Worm (Caenorhabditis elegans) whole organism, mixed stage, embryonic: ENCODE results near the gene ptp-4A2.

ENCODE experiments used
- M03D4.4 ChIP-seq: sonication (generic microtip); optimal IDR thresholded peaks from 2 replicates; lab custom pipeline; 2017; ENCODE audit warnings: mild to moderate bottlenecking, missing genetic modification characterization, missing compliant biosample characterization
- bed-3 ChIP-seq: fragments of 200-800 bp; sonication (Bioruptor generic); optimal IDR thresholded peaks from 3 replicates; lab custom pipeline; 2018; ENCODE audit warnings: mild to moderate bottlenecking, missing genetic modification characterization, moderate library complexity, missing compliant biosample characterization
- blmp-1 ChIP-seq: fragments of 150-350 bp; optimal IDR thresholded peaks from 2 replicates; lab custom pipeline; 2014; ENCODE audit warnings: missing biosample characterization, missing genetic modification characterization
- ceh-39 ChIP-seq: fragments of 150-350 bp; optimal IDR thresholded peaks from 2 replicates; lab custom pipeline; 2014; ENCODE audit warnings: missing biosample characterization, missing genetic modification characterization
- ceh-43 ChIP-seq: fragments of 200-800 bp; sonication (Bioruptor generic); optimal IDR thresholded peaks from 2 replicates; lab custom pipeline; 2018; ENCODE audit warnings: mild to moderate bottlenecking, missing genetic modification characterization, moderate library complexity, missing compliant biosample characterization
- ceh-83 ChIP-seq: fragments of 200-800 bp; sonication (Bioruptor generic); optimal IDR thresholded peaks from 2 replicates; lab custom pipeline; 2018; ENCODE audit warnings: mild to moderate bottlenecking, missing genetic modification characterization, missing compliant biosample characterization
- ces-1 ChIP-seq: fragments of 150-350 bp; optimal IDR thresholded peaks from 2 replicates; lab custom pipeline; 2014; ENCODE audit warnings: missing biosample characterization, missing genetic modification reagents, missing genetic modification characterization
- cnd-1 ChIP-seq: fragments of 200-800 bp; sonication (Bioruptor generic); optimal IDR thresholded peaks from 2 replicates; lab custom pipeline; 2018; ENCODE audit warnings: mild to moderate bottlenecking, missing genetic modification characterization, missing compliant biosample characterization
- drap-1 ChIP-seq: fragments of 200-800 bp; sonication (Bioruptor generic); optimal IDR thresholded peaks from 3 replicates; lab custom pipeline; 2018; ENCODE audit warnings: mild to moderate bottlenecking, missing genetic modification characterization, missing compliant biosample characterization
- elt-3 ChIP-seq: fragments of 150-350 bp; optimal IDR thresholded peaks from 2 replicates; lab custom pipeline; 2014; ENCODE audit warnings: missing biosample characterization, missing genetic modification characterization
- flh-1 ChIP-seq: fragments of 200-800 bp; sonication (Bioruptor generic); optimal IDR thresholded peaks from 2 replicates; lab custom pipeline; 2018; ENCODE audit warnings: mild to moderate bottlenecking, missing genetic modification characterization, moderate library complexity, missing compliant biosample characterization
- ham-2 ChIP-seq: fragments of 200-800 bp; sonication (Bioruptor generic); optimal IDR thresholded peaks from 2 replicates; lab custom pipeline; 2018; ENCODE audit warnings: mild to moderate bottlenecking, missing genetic modification characterization, missing compliant biosample characterization
- hlh-1 ChIP-seq: fragments of 150-350 bp; optimal IDR thresholded peaks from 2 replicates; lab custom pipeline; 2014; ENCODE audit warnings: missing biosample characterization, missing genetic modification reagents, missing genetic modification characterization
- lin-13 ChIP-seq: fragments of 150-350 bp; optimal IDR thresholded peaks from 2 replicates; lab custom pipeline; 2014; ENCODE audit warnings: missing biosample characterization, missing genetic modification characterization
- lin-32 ChIP-seq: fragments of 200-800 bp; sonication (Bioruptor generic); optimal IDR thresholded peaks from 2 replicates; lab custom pipeline; 2018; ENCODE audit warnings: mild to moderate bottlenecking, missing genetic modification characterization, missing compliant biosample characterization
- mab-5 ChIP-seq: fragments of 150-350 bp; optimal IDR thresholded peaks from 2 replicates; lab custom pipeline; 2014; ENCODE audit warnings: missing biosample characterization, missing genetic modification characterization
- mep-1 ChIP-seq: fragments of 150-350 bp; optimal IDR thresholded peaks from 2 replicates; lab custom pipeline; 2017; ENCODE audit warnings: missing biosample characterization, missing genetic modification reagents, missing genetic modification characterization, inconsistent platforms
- mls-2 ChIP-seq: sonication (generic microtip); optimal IDR thresholded peaks from 2 replicates; lab custom pipeline; 2016; ENCODE audit warnings: mild to moderate bottlenecking, missing genetic modification characterization, moderate library complexity, missing compliant biosample characterization
- nhr-12 ChIP-seq: fragments of 150-350 bp; optimal IDR thresholded peaks from 2 replicates; lab custom pipeline; 2014; ENCODE audit warnings: missing biosample characterization, missing genetic modification characterization
- nhr-2 ChIP-seq: fragments of 150-350 bp; optimal IDR thresholded peaks from 2 replicates; lab custom pipeline; 2014; ENCODE audit warnings: missing biosample characterization, missing genetic modification characterization
- nhr-28 ChIP-seq: fragments of 150-350 bp; optimal IDR thresholded peaks from 2 replicates; lab custom pipeline; 2014; ENCODE audit warnings: missing biosample characterization, missing genetic modification characterization
- nhr-76 ChIP-seq: sonication (generic microtip); optimal IDR thresholded peaks from 2 replicates; lab custom pipeline; 2017; ENCODE audit warnings: missing biosample characterization, missing genetic modification characterization
- sem-2 ChIP-seq: fragments of 200-800 bp; sonication (Bioruptor generic); optimal IDR thresholded peaks from 2 replicates; lab custom pipeline; 2018; ENCODE audit warnings: mild to moderate bottlenecking, missing genetic modification characterization, missing compliant biosample characterization
- snpc-4 ChIP-seq: fragments of 150-350 bp; optimal IDR thresholded peaks from 2 replicates; lab custom pipeline; 2014; ENCODE audit warnings: missing biosample characterization, missing genetic modification characterization
- tbx-8 ChIP-seq: fragments of 200-800 bp; sonication (Bioruptor generic); optimal IDR thresholded peaks from 2 replicates; lab custom pipeline; 2018; ENCODE audit warnings: mild to moderate bottlenecking, missing genetic modification characterization, moderate library complexity, missing compliant biosample characterization
- unc-120 ChIP-seq: sonication (generic microtip); optimal IDR thresholded peaks from 2 replicates; lab custom pipeline; 2017; ENCODE audit warnings: missing genetic modification characterization, missing compliant biosample characterization; ENCODE audit not compliant: poor library complexity, severe bottlenecking
- unc-39 ChIP-seq: fragments of 150-350 bp; optimal IDR thresholded peaks from 2 replicates; lab custom pipeline; 2014; ENCODE audit warnings: missing biosample characterization, missing genetic modification characterization
- unc-62 ChIP-seq: fragments of 150-350 bp; optimal IDR thresholded peaks from 2 replicates; lab custom pipeline; 2014; ENCODE audit warnings: missing biosample characterization, missing genetic modification reagents, missing genetic modification characterization
- zip-8 ChIP-seq: fragments of 150-350 bp; optimal IDR thresholded peaks from 2 replicates; lab custom pipeline; 2014; ENCODE audit warnings: missing biosample characterization, missing genetic modification characterization

ptp-4A2 gene

ce11 chrX:3966332-3966731, 23.2 kb upstream of the ptp-4A2 start, which contains the start of gene C16B8.2:
TSS of gene C16B8.2 (minus strand) at chrX:3966432.
- TF ChIP-seq lin-32 (no peak), blmp-1 (tag; lab: Kevin White, UChicago) (no peak), zip-8 (tag; lab: Kevin White, UChicago) (no peak), ceh-83 (GFP tag; lab: Kevin White, UChicago) (no peak), mls-2 (no peak), nhr-2 (tag; lab: Kevin White, UChicago) (no peak), nhr-12 (tag; lab: Kevin White, UChicago) (no peak), ceh-43 (GFP tag; lab: Kevin White, UChicago) (no peak), tbx-8 (GFP tag; lab: Kevin White, UChicago) (no peak), mab-5 (tag; lab: Kevin White, UChicago) (no peak)
- TF ChIP-seq, all 35 proteins: peak for 0

DNA sequence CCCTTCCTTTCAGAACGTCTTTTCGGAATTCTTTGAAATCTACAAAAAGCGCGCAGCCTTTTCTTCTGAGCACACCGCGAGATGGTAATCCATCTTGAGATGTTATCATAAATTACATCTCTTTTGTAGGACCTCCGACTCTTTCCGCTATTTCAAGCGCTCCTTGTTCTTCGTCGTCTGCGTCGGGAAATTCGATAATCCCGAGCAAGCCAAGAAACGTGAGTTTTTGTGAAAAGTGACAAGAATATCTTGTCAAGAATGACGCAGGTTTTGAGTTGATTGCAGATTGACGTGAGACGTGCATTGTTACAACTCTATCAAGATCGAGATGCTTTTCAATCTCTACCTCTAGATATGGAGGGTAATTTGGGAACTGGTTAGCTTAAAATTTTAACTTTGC, 17.2 kb upstream of the ptp-4A2 start:
- TF ChIP-seq nhr-28 (tag; lab: Kevin White, UChicago) (no peak), lin-13 (tag; lab: Kevin White, UChicago) (no peak), hlh-1 (tag; lab: Kevin White, UChicago) (no peak), ces-1 (GFP tag; lab: Kevin White, UChicago) (peak; percentile 1), zip-8 (tag; lab: Kevin White, UChicago) (no peak), unc-62 (peak; percentile 74), M03D4.4 (tag; lab: Kevin White, UChicago) (no peak)

DNA sequence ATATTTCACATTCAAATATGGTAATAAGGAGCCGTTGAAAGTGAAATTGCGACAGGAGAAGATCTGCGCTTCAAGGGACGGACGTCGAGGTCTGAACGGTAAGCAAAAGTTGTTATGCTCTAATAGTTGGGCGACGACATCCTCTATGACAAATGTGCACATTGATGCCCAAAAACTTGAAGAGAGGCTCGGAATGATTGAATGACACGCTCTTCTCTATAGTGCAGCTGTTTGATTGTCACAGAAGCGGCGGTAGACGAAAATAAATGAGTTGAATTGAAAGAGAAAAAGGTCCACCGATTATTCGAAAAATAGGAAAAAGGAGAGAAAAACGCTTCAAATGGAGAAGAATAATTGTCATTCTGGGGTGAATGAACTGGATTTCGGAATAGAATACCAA, 16.1 kb upstream of the ptp-4A2 start:
- TF ChIP-seq nhr-2 (tag; lab: Kevin White, UChicago) (no peak), ceh-43 (GFP tag; lab: Kevin White, UChicago) (no peak), hlh-1 (tag; lab: Kevin White, UChicago) (peak; percentile 88), unc-62 (peak; percentile 82), unc-120 (peak; percentile 42)

DNA sequence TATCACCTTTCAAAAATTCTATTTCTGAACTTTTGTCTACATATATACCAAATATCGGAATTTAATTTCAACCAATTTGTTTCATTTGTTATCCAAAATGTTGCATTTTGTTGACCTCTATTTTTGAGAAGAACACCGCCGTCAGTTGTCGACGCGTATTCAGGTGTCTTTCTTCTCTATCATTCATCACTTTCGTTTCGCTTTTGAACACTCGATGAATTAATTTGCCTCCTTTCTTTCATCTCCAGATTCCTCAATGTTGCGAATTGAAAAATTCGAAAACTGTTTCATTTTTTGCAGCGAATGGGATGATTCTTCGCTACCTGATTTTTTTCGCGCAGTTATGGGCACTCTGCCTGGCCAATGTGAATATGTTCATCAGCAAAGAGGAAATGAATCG, 15.1 kb upstream of the ptp-4A2 start, which contains the start of gene lin-18:
Gene lin-18 (plus strand): TSS at position 301 of the 400 bp plus-strand sequence.
- TF ChIP-seq tbx-8 (GFP tag; lab: Kevin White, UChicago): no peak
- no peak for TF ChIP-seq ceh-83 (GFP tag; lab: Kevin White, UChicago)
- no peak for TF ChIP-seq snpc-4 (tag; lab: Kevin White, UChicago)
- no peak for TF ChIP-seq mep-1 (tag; lab: Kevin White, UChicago)
- no peak for TF ChIP-seq bed-3 (GFP tag; lab: Kevin White, UChicago)
- TF ChIP-seq nhr-76 (tag; lab: Kevin White, UChicago): no peak
- no peak for TF ChIP-seq unc-39 (tag; lab: Kevin White, UChicago)
- no peak for TF ChIP-seq zip-8 (tag; lab: Kevin White, UChicago)
- TF ChIP-seq lin-13 (tag; lab: Kevin White, UChicago): no peak
- TF ChIP-seq ham-2 (GFP tag; lab: Kevin White, UChicago): no peak
- no peak for TF ChIP-seq lin-32
- no peak for TF ChIP-seq cnd-1 (tag; lab: Kevin White, UChicago)
- no peak for TF ChIP-seq sem-2 (GFP tag; lab: Kevin White, UChicago)
- no peak for TF ChIP-seq nhr-2 (tag; lab: Kevin White, UChicago)
- no peak for TF ChIP-seq ceh-39 (tag; lab: Kevin White, UChicago)
- TF ChIP-seq, all 35 proteins: peak for 0

- TF ChIP-seq nhr-28 (tag; lab: Kevin White, UChicago): no peak
- TF ChIP-seq mls-2: no peak
- no peak for TF ChIP-seq nhr-12 (tag; lab: Kevin White, UChicago)
- peak; percentile 96 for TF ChIP-seq ces-1 (GFP tag; lab: Kevin White, UChicago)
- TF ChIP-seq zip-8 (tag; lab: Kevin White, UChicago): peak; percentile 97
- no peak for TF ChIP-seq flh-1
- no peak for TF ChIP-seq nhr-76 (tag; lab: Kevin White, UChicago)
- TF ChIP-seq elt-3: no peak
- TF ChIP-seq drap-1: no peak
- TF ChIP-seq sem-2 (GFP tag; lab: Kevin White, UChicago): no peak
- TF ChIP-seq ham-2 (GFP tag; lab: Kevin White, UChicago): no peak
- no peak for TF ChIP-seq bed-3 (GFP tag; lab: Kevin White, UChicago)
- TF ChIP-seq lin-13 (tag; lab: Kevin White, UChicago): no peak
- TF ChIP-seq unc-62: no peak
- TF ChIP-seq mab-5 (tag; lab: Kevin White, UChicago): no peak
These were observed 14.5 kb upstream of the ptp-4A2 start for ce11 chrX:3957475-3958204.
